Worm (Caenorhabditis elegans): ENCODE results near the gene R193.1.

ce11 chrX:1124146-1124545 lies 30.6 kb upstream of the R193.1 start, which contains the start of gene C05D9.9:
- TF ChIP-seq tag-97 (GFP tag; IDR thresholded peaks at IDR 0.05) (no peak), R02D3.7 (tag; optimal IDR thresholded peaks at IDR 0.05) (no peak), ceh-82 (tag; optimal IDR thresholded peaks at IDR 0.05) (no peak), aly-2 (tag; optimal IDR thresholded peaks at IDR 0.05) (no peak), lin-39 (tag; optimal IDR thresholded peaks at IDR 0.05) (no peak), skn-1 (tag; optimal IDR thresholded peaks at IDR 0.05) (no peak), spr-3 (GFP tag; optimal IDR thresholded peaks at IDR 0.05) (no peak), nhr-25 (tag; optimal IDR thresholded peaks at IDR 0.05; ENCODE audit: borderline replicate concordance, insufficient read depth) (no peak), snpc-4 (tag; optimal IDR thresholded peaks at IDR 0.05) (no peak), ces-1 (GFP tag; optimal IDR thresholded peaks at IDR 0.05) (no peak)

Measured in whole organism, L4 larva.